Fruit fly (Drosophila melanogaster): ENCODE results near the gene CG14452.
"Not testable (repeated sequence)": the region's sequence is repeated elsewhere in the genome, so short reads cannot be mapped to it uniquely, and the experiment has no call there.

CG14452 gene

DNA sequence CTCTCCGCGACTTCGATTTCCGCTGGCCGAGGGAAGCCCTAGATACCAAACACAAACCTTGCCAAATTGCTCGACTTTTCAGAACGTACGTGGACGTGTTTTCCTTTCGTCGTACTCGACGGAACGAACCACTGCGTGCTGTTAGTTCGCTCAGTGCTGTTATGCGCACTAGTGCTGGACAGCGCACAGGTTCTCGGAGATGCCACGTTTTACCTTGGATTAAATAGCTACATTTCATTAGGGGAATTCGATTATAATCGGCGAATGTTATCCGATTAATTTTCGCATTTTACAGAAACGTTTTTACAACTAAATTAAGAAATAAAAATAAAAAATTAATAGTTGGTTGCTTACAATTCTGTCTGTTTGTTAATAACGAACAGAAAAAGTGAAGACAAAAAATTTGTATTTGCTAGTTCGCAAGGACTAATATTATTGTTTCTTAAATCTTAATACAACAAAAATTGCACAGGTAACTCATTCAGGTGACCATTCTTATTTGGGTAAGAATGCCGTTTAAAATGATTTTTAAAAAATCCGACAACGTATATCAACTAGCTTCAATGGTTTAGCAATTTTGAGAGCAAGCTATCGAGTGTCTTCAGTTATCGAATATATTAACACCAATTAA is 21.5 kb downstream of the CG14452 start, which contains the start of the genes ArfGAP3 and CG32452 (continued):
- TF ChIP-seq CrebA (GFP tag; optimal IDR thresholded peaks at IDR 0.05; ENCODE audit: borderline replicate concordance) (no peak), ey (GFP tag; optimal IDR thresholded peaks at IDR 0.05) (peak; percentile 73), sage (GFP tag; optimal IDR thresholded peaks at IDR 0.05) (no peak), HLH106 (tag; optimal IDR thresholded peaks at IDR 0.05) (peak; percentile 77), br (GFP tag; optimal IDR thresholded peaks at IDR 0.05) (no peak), h (GFP tag; optimal IDR thresholded peaks at IDR 0.05) (peak; percentile 70), tai (GFP tag; optimal IDR thresholded peaks at IDR 0.05) (no peak), Vsx2 (GFP tag; optimal IDR thresholded peaks at IDR 0.05; ENCODE audit: partially characterized antibody) (no peak), Hr83 (GFP tag; optimal IDR thresholded peaks at IDR 0.05; ENCODE audit: poor library complexity, severe bottlenecking) (peak; percentile 74), sv (GFP tag; optimal IDR thresholded peaks at IDR 0.05) (peak; percentile 62), Mio (GFP tag; optimal IDR thresholded peaks at IDR 0.05) (no peak)

DNA sequence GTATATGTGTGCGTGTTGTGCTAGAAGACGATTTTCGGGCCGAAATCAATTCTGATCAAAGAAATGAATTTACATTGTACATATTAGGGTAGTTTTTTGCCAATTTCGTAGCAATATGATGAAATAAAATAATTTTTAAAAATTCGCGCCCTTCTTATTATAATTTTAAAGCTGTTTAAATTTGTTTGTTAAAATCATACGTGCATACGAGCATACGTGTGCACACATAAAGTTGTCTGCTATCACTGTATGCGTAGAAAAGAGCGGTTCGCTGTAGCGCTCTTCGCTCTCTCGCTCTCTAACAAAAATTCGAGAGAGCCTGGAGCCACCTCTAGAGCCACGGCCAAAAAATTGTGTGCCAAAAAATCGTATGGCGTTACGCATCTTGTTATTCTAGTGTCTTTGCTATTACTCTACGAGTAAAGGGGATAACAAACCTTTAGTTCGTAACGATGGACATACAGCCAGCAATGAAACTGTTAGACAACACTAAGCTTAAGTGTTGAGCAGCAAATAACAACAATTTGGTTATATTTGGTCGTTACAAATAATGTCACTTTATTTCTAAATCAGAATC is 25.0 kb downstream of the CG14452 start, which contains the start of gene mael:
Gene mael (plus strand): TSS at position 510 of the 577 bp plus-strand sequence.
- TF ChIP-seq psq (GFP tag; optimal IDR thresholded peaks at IDR 0.05); pan (optimal IDR thresholded peaks at IDR 0.05); rgr (GFP tag; optimal IDR thresholded peaks at IDR 0.05): not testable (repeated sequence)

DNA sequence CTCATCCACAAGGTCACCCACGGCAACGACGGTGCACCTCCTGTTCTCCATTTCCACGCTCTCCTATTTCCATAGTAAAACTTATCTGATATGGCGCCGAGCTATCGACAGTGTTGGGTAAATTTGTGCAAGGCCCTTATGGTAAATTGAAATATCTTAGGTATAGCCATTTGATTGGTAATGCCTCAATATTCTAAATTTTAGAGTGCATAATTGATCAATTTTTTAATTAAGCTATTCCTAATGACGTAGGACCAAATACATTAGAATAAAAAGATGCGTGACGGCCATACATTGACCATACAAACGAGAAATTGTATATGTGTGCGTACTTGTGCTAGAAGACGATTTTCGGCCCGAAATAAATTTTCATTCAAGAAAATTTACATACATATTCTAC is 26.2 kb downstream of the CG14452 start, which contains the start of gene CG14451:
Gene CG14451 (minus strand): TSS at position 101 of the 400 bp plus-strand sequence.
- TF ChIP-seq fru (GFP tag; optimal IDR thresholded peaks at IDR 0.05) (no peak), foxo (GFP tag; optimal IDR thresholded peaks at IDR 0.05) (no peak), Abd-B (GFP tag; optimal IDR thresholded peaks at IDR 0.05) (no peak), Hnf4 (GFP tag; optimal IDR thresholded peaks at IDR 0.05) (no peak), CG9705 (GFP tag; optimal IDR thresholded peaks at IDR 0.05) (no peak), tai (GFP tag; optimal IDR thresholded peaks at IDR 0.05) (no peak)

DNA sequence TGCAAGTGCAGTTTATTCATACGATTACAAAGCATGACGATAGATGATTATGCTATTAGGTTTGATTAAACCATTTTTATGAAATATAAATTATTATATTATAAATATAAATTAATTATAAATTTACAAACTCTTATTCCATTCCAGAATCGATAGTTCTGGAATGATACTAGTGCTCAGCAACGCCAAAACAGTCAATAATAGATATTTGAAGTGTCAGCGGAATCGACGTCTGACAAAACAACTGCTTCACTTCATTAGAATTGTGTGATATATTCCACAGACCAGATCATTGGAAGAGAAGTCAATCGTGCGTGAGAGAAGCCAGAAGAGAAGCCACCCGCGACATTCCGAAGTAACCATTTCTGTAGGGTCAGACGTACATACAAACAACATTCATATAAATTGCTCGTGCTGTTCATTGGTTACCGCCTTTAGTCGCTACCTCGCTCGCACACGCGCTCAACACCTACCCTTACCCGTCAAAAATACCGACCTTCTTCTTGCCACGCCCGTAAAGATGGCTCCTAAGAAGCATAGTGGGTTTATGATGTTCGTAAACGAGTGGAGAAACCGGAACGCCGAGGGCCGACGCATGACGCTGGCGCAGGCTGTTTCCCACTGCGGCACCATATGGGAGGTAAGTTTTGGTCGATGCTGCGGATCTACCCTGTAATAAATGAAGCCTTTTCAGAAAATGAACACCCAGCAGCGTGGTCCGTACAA is 28.5 kb downstream of the CG14452 start:
- TF ChIP-seq Mio (GFP tag; optimal IDR thresholded peaks at IDR 0.05) (no peak), CrebA (GFP tag; optimal IDR thresholded peaks at IDR 0.05; ENCODE audit: borderline replicate concordance) (no peak), jim (GFP tag; optimal IDR thresholded peaks at IDR 0.05) (no peak), dsf (GFP tag; optimal IDR thresholded peaks at IDR 0.05; ENCODE audit: borderline replicate concordance) (no peak), Dif (GFP tag; optimal IDR thresholded peaks at IDR 0.05; ENCODE audit: partially characterized antibody) (no peak), GATAd (GFP tag; optimal IDR thresholded peaks at IDR 0.05) (no peak)

DNA sequence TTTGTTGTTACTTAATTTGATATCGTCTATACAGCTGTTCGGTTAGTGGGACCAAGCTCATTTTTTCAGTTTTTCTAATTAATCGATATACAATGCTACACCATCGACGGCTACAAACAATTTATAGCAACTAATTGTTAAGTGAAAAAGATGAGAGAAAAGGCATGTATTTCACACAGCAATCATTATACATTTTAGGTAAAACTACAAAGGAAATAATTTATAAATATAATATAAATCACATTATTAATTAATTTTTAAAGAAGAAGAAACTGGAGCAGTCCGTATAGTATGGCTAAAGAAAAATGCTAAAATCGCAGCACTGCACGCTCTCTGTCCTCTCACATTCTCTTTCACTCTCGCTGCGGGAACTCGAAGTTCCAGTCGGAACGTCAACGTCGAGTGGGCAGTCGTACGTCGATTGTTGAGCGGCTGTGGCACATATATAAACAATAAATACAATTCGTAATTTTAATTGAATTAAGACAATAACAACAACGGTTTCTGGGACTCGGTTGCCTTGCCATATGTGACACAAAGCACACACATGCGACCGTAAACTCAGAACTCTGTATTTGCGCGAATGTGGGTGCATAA is 32.1 kb downstream of the CG14452 start, which contains the start of the genes CG14450 and CG11367:
Gene CG14450 (minus strand): TSS at position 51 of the 597 bp plus-strand sequence.
Gene CG11367 (plus strand): TSS at position 373 of the 597 bp plus-strand sequence.
- TF ChIP-seq tai (GFP tag; optimal IDR thresholded peaks at IDR 0.05) (no peak), Hnf4 (GFP tag; optimal IDR thresholded peaks at IDR 0.05) (no peak), brk (GFP tag; optimal IDR thresholded peaks at IDR 0.05) (no peak), N (GFP tag; optimal IDR thresholded peaks at IDR 0.05) (no peak), dsf (GFP tag; optimal IDR thresholded peaks at IDR 0.05; ENCODE audit: borderline replicate concordance) (no peak), jim (GFP tag; optimal IDR thresholded peaks at IDR 0.05) (no peak), dl (GFP tag; optimal IDR thresholded peaks at IDR 0.05; ENCODE audit: insufficient read depth in 1 of 2, partially characterized antibody in 2 of 2) (peak; percentile 2 to 55), Sp1 (GFP tag; optimal IDR thresholded peaks at IDR 0.05) (no peak), pan (optimal IDR thresholded peaks at IDR 0.05) (no peak), Dif (GFP tag; optimal IDR thresholded peaks at IDR 0.05; ENCODE audit: partially characterized antibody) (peak; percentile 74), dmrt93B (GFP tag; optimal IDR thresholded peaks at IDR 0.05) (no peak), psq (GFP tag; optimal IDR thresholded peaks at IDR 0.05) (no peak), woc (GFP tag; optimal IDR thresholded peaks at IDR 0.05) (peak; percentile 64), fru (GFP tag; optimal IDR thresholded peaks at IDR 0.05) (no peak), sv (GFP tag; optimal IDR thresholded peaks at IDR 0.05) (no peak), Mio (GFP tag; optimal IDR thresholded peaks at IDR 0.05) (no peak), lola (GFP tag; optimal IDR thresholded peaks at IDR 0.05) (no peak), Hr83 (GFP tag; optimal IDR thresholded peaks at IDR 0.05; ENCODE audit: poor library complexity, severe bottlenecking) (peak; percentile 33), Hr78 (GFP tag; optimal IDR thresholded peaks at IDR 0.05) (no peak), Myc (optimal IDR thresholded peaks at IDR 0.05) (peak; percentile 95), Vsx2 (GFP tag; optimal IDR thresholded peaks at IDR 0.05; ENCODE audit: partially characterized antibody) (peak; percentile 79), br (GFP tag; optimal IDR thresholded peaks at IDR 0.05) (no peak), Jra (GFP tag; optimal IDR thresholded peaks at IDR 0.05) (no peak), usp (GFP tag; optimal IDR thresholded peaks at IDR 0.05) (no peak), sage (GFP tag; optimal IDR thresholded peaks at IDR 0.05) (peak; percentile 35), rgr (GFP tag; optimal IDR thresholded peaks at IDR 0.05) (no peak), CG9705 (GFP tag; optimal IDR thresholded peaks at IDR 0.05) (peak; percentile 10), ey (GFP tag; optimal IDR thresholded peaks at IDR 0.05) (no peak), h (GFP tag; optimal IDR thresholded peaks at IDR 0.05) (peak; percentile 52), foxo (GFP tag; optimal IDR thresholded peaks at IDR 0.05) (no peak), GATAd (GFP tag; optimal IDR thresholded peaks at IDR 0.05) (no peak), HLH106 (tag; optimal IDR thresholded peaks at IDR 0.05) (peak; percentile 30), CrebA (GFP tag; optimal IDR thresholded peaks at IDR 0.05; ENCODE audit: borderline replicate concordance) (no peak)

All from whole organism, wandering third instar larva.